Worm (Caenorhabditis elegans) whole organism, L2 larva: ENCODE results near the gene dsc-1.

Experiments
- C34F6.9 ChIP-seq: fragments of 150-350 bp; optimal IDR thresholded peaks from 2 replicates; lab custom pipeline; 2014; ENCODE audit warnings: missing biosample characterization, missing genetic modification characterization
- F13H6.1 ChIP-seq: sonication (generic microtip); optimal IDR thresholded peaks from 2 replicates; lab custom pipeline; 2016; ENCODE audit warnings: missing genetic modification characterization, missing compliant biosample characterization
- R02D3.7 ChIP-seq: fragments of 150-350 bp; optimal IDR thresholded peaks from 2 replicates; lab custom pipeline; 2014; ENCODE audit warnings: missing biosample characterization, missing genetic modification characterization
- Y55F3AM.14 ChIP-seq: fragments of 200-800 bp; sonication (Bioruptor generic); optimal IDR thresholded peaks from 2 replicates; lab custom pipeline; 2018; ENCODE audit warnings: mild to moderate bottlenecking, missing genetic modification characterization, missing compliant biosample characterization
- ZK546.5 ChIP-seq: sonication (generic microtip); optimal IDR thresholded peaks from 2 replicates; lab custom pipeline; 2017; ENCODE audit warnings: missing biosample characterization, missing genetic modification characterization
- alr-1 ChIP-seq: fragments of 150-350 bp; optimal IDR thresholded peaks from 2 replicates; lab custom pipeline; 2014; ENCODE audit warnings: missing biosample characterization, missing genetic modification characterization
- aly-2 ChIP-seq: fragments of 150-350 bp; optimal IDR thresholded peaks from 2 replicates; lab custom pipeline; 2014; ENCODE audit warnings: missing biosample characterization, missing genetic modification characterization
- ama-1 ChIP-seq: fragments of 150-350 bp; optimal IDR thresholded peaks from 2 replicates; lab custom pipeline; 2018; ENCODE audit warnings: inconsistent platforms
- blmp-1 ChIP-seq: sonication (generic microtip); optimal IDR thresholded peaks from 2 replicates; lab custom pipeline; 2017; ENCODE audit warnings: missing genetic modification characterization, mild to moderate bottlenecking, missing compliant biosample characterization, antibody characterized with exemption, moderate library complexity; ENCODE audit not compliant: insufficient read depth
- ceh-16 ChIP-seq: fragments of 150-350 bp; optimal IDR thresholded peaks from 2 replicates; lab custom pipeline; 2014; ENCODE audit warnings: missing biosample characterization, missing genetic modification characterization
- ceh-82 ChIP-seq: fragments of 150-350 bp; optimal IDR thresholded peaks from 2 replicates; lab custom pipeline; 2014; ENCODE audit warnings: missing biosample characterization, missing genetic modification characterization
- crh-2 ChIP-seq: sonication (generic microtip); optimal IDR thresholded peaks from 2 replicates; lab custom pipeline; 2017; ENCODE audit warnings: missing biosample characterization, missing genetic modification characterization
- dmd-4 ChIP-seq: sonication (generic microtip); optimal IDR thresholded peaks from 2 replicates; lab custom pipeline; 2017; ENCODE audit warnings: missing biosample characterization, missing genetic modification characterization
- egl-27 ChIP-seq: sonication (generic microtip); optimal IDR thresholded peaks from 3 replicates; lab custom pipeline; 2017; ENCODE audit warnings: missing biosample characterization, missing genetic modification reagents, missing genetic modification characterization
- elt-1 ChIP-seq: fragments of 150-350 bp; optimal IDR thresholded peaks from 2 replicates; lab custom pipeline; 2014; ENCODE audit warnings: missing biosample characterization, missing genetic modification characterization
- elt-3 ChIP-seq: sonication (generic microtip); optimal IDR thresholded peaks from 2 replicates; lab custom pipeline; 2017; ENCODE audit warnings: missing biosample characterization, missing genetic modification characterization
- fos-1 ChIP-seq: fragments of 150-350 bp; optimal IDR thresholded peaks from 2 replicates; lab custom pipeline; 2014; ENCODE audit warnings: missing biosample characterization, missing genetic modification characterization
- gmeb-1 ChIP-seq: fragments of 150-350 bp; optimal IDR thresholded peaks from 2 replicates; lab custom pipeline; 2014; ENCODE audit warnings: missing biosample characterization, missing genetic modification characterization
- lin-11 ChIP-seq: fragments of 150-350 bp; sonication (generic microtip); optimal IDR thresholded peaks from 2 replicates; lab custom pipeline; 2014; ENCODE audit warnings: missing biosample characterization, missing genetic modification characterization, inconsistent platforms, mixed read lengths
- lin-13 ChIP-seq: fragments of 150-350 bp; optimal IDR thresholded peaks from 2 replicates; lab custom pipeline; 2014; ENCODE audit warnings: missing biosample characterization, missing genetic modification reagents, missing genetic modification characterization
- lin-39 ChIP-seq: fragments of 150-350 bp; optimal IDR thresholded peaks from 2 replicates; lab custom pipeline; 2014; ENCODE audit warnings: missing biosample characterization, missing genetic modification reagents, missing genetic modification characterization
- lsy-2 ChIP-seq, 2 experiments: fragments of 150-350 bp in 1 of 2; sonication (generic microtip) in 1 of 2; optimal IDR thresholded peaks; 2 replicates each; lab custom pipeline; 2014 to 2017; ENCODE audit warnings: missing biosample characterization in 2 of 2, missing genetic modification characterization in 2 of 2
- mab-5 ChIP-seq: fragments of 150-350 bp; optimal IDR thresholded peaks from 2 replicates; lab custom pipeline; 2014; ENCODE audit warnings: missing biosample characterization, missing genetic modification characterization
- mbf-1 ChIP-seq: sonication (generic microtip); optimal IDR thresholded peaks from 2 replicates; lab custom pipeline; 2017; ENCODE audit warnings: missing biosample characterization, missing genetic modification characterization
- mdl-1 ChIP-seq, 2 experiments: fragments of 150-350 bp in 1 of 2; sonication (generic microtip) in 1 of 2; optimal IDR thresholded peaks; 2 replicates each; lab custom pipeline; 2017; ENCODE audit warnings: missing biosample characterization in 2 of 2, missing genetic modification characterization in 2 of 2
- nhr-10 ChIP-seq: sonication (generic microtip); optimal IDR thresholded peaks from 2 replicates; lab custom pipeline; 2017; ENCODE audit warnings: missing biosample characterization, missing genetic modification characterization
- nhr-11 ChIP-seq: fragments of 150-350 bp; optimal IDR thresholded peaks from 2 replicates; lab custom pipeline; 2014; ENCODE audit warnings: missing biosample characterization, missing genetic modification characterization
- nhr-12 ChIP-seq: fragments of 150-350 bp; optimal IDR thresholded peaks from 2 replicates; lab custom pipeline; 2014; ENCODE audit warnings: missing biosample characterization, missing genetic modification characterization
- nhr-129 ChIP-seq: fragments of 150-350 bp; optimal IDR thresholded peaks from 2 replicates; lab custom pipeline; 2014; ENCODE audit warnings: missing biosample characterization, missing genetic modification characterization
- nhr-21 ChIP-seq: fragments of 150-350 bp; optimal IDR thresholded peaks from 2 replicates; lab custom pipeline; 2014; ENCODE audit warnings: missing biosample characterization, missing genetic modification characterization
- nhr-23 ChIP-seq: fragments of 150-350 bp; optimal IDR thresholded peaks from 2 replicates; lab custom pipeline; 2014; ENCODE audit warnings: missing biosample characterization, missing genetic modification reagents, missing genetic modification characterization
- nhr-237 ChIP-seq: fragments of 150-350 bp; optimal IDR thresholded peaks from 2 replicates; lab custom pipeline; 2014; ENCODE audit warnings: missing biosample characterization, missing genetic modification characterization
- nhr-25 ChIP-seq: fragments of 150-350 bp; sonication (generic microtip); optimal IDR thresholded peaks from 3 replicates; lab custom pipeline; 2014; ENCODE audit warnings: missing biosample characterization, missing genetic modification characterization
- nhr-6 ChIP-seq: fragments of 150-350 bp; optimal IDR thresholded peaks from 2 replicates; lab custom pipeline; 2014; ENCODE audit warnings: missing biosample characterization, missing genetic modification characterization
- nhr-77 ChIP-seq: fragments of 150-350 bp; optimal IDR thresholded peaks from 2 replicates; lab custom pipeline; 2014; ENCODE audit warnings: missing biosample characterization, missing genetic modification characterization
- peb-1 ChIP-seq: fragments of 150-350 bp; optimal IDR thresholded peaks from 2 replicates; lab custom pipeline; 2014; ENCODE audit warnings: missing biosample characterization, missing genetic modification characterization
- sem-4 ChIP-seq: fragments of 150-350 bp; optimal IDR thresholded peaks from 2 replicates; lab custom pipeline; 2014; ENCODE audit warnings: missing biosample characterization, missing genetic modification reagents, missing genetic modification characterization
- skn-1 ChIP-seq: sonication (generic microtip); optimal IDR thresholded peaks from 2 replicates; lab custom pipeline; 2017; ENCODE audit warnings: missing biosample characterization, missing genetic modification characterization
- sma-3 ChIP-seq: sonication (generic microtip); optimal IDR thresholded peaks from 2 replicates; lab custom pipeline; 2016; ENCODE audit warnings: missing genetic modification reagents, missing genetic modification characterization, missing compliant biosample characterization
- sma-9 ChIP-seq, 2 experiments: fragments of 150-350 bp in 1 of 2; sonication (generic microtip) in 1 of 2; optimal IDR thresholded peaks; 2 replicates each; lab custom pipeline; 2014 to 2016; ENCODE audit warnings: missing genetic modification characterization in 2 of 2, mild to moderate bottlenecking in 1 of 2, missing biosample characterization in 1 of 2, missing compliant biosample characterization in 1 of 2, missing genetic modification reagents in 1 of 2, moderate library complexity in 1 of 2
- snpc-4 ChIP-seq: fragments of 150-350 bp; optimal IDR thresholded peaks from 2 replicates; lab custom pipeline; 2014; ENCODE audit warnings: missing biosample characterization, missing genetic modification characterization
- unc-39 ChIP-seq: fragments of 150-350 bp; optimal IDR thresholded peaks from 2 replicates; lab custom pipeline; 2014; ENCODE audit warnings: missing biosample characterization, missing genetic modification characterization
- unc-55 ChIP-seq: fragments of 150-350 bp; sonication (generic microtip); optimal IDR thresholded peaks from 3 replicates; lab custom pipeline; 2014; ENCODE audit warnings: missing biosample characterization, missing genetic modification reagents, missing genetic modification characterization
- unc-62 ChIP-seq: fragments of 150-350 bp; optimal IDR thresholded peaks from 2 replicates; lab custom pipeline; 2014; ENCODE audit warnings: missing biosample characterization, missing genetic modification reagents, missing genetic modification characterization
- zag-1 ChIP-seq: fragments of 150-350 bp; optimal IDR thresholded peaks from 2 replicates; lab custom pipeline; 2014; ENCODE audit warnings: missing biosample characterization, missing genetic modification characterization
- ztf-1 ChIP-seq: fragments of 200-800 bp; sonication (Bioruptor generic); conservative IDR thresholded peaks from 2 replicates; pipeline ENCODE4 v1.3.6; 2022; ENCODE audit warnings: missing genetic modification characterization, missing compliant biosample characterization
- ztf-11 ChIP-seq: sonication (generic microtip); optimal IDR thresholded peaks from 2 replicates; lab custom pipeline; 2017; ENCODE audit warnings: missing biosample characterization, missing genetic modification characterization
- ztf-4 ChIP-seq: fragments of 150-350 bp; optimal IDR thresholded peaks from 2 replicates; lab custom pipeline; 2014; ENCODE audit warnings: missing biosample characterization, missing genetic modification characterization

The dsc-1 gene

DNA sequence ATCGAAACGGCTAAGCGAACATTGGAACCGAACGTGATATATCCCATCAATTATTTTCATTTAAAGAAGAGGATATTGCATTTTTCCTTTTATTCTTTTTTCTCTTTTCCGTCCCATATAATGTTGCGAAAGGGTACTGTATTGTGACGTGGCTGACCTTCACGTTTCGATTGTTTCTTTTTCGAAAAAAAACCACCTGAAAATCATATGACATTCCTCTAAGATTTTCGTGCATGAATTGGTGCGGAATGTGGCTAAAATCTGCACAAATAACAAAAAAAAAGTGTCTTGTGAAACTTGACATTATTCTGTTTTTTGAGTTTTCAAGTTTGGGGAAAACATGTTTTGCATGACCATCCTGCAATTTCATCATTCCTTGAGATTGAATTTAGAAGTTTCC, 43.6 kb upstream of the dsc-1 start:
- TF ChIP-seq lin-13 (no peak), sem-4 (tag; lab: Kevin White, UChicago) (no peak), ceh-16 (tag; lab: Kevin White, UChicago) (no peak), ztf-4 (tag; lab: Kevin White, UChicago) (no peak), nhr-11 (tag; lab: Kevin White, UChicago) (no peak)

DNA sequence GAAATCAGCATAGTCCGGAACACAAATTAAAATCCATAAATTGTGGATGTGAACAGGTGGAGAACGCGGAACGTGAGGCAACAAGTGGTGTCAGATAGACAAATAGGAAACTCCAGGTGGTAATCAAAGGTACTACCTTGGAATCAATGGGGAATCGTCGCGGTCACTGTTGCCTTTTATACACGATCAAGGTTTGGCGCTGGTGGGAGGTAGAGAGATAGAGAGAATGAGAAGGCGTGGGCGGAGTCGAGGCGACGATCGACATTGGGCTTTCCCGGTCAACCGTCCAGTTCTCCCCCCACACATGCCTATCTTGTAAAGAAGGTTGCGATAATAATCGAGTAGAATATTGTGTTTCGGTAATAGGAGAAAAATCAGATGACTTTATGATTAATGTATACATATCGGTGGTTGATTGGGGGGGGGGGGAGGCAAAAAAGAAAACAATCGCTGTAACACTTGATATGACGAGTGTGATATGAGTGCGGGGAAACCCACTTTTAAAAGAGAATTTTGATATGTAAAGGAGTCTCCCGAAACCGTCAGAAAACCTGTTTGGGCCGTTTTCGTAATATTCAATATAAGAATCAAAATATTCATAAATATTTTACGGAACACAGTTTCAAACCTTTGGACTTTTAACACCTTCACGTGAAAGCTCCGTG, 43.1 kb upstream of the dsc-1 start, which contains the start of the genes H40L08.8, H40L08.2 and H40L08.7:
TSS of gene H40L08.8 (minus strand) at position 37 of the 665 bp plus-strand sequence.
TSS of gene H40L08.2 (minus strand) at position 148 of the 665 bp plus-strand sequence.
TSS of gene H40L08.7 (minus strand) at position 148 of the 665 bp plus-strand sequence.
- TF ChIP-seq nhr-237 (tag; lab: Kevin White, UChicago) (no peak), unc-39 (tag; lab: Kevin White, UChicago) (no peak), unc-55 (GFP tag; lab: Kevin White, UChicago) (no peak), ama-1 (lab: Kevin White, UChicago) (peak; percentile 90), skn-1 (tag; lab: Kevin White, UChicago) (no peak), peb-1 (no peak), zag-1 (tag; lab: Kevin White, UChicago) (no peak), egl-27 (no peak), dmd-4 (tag; lab: Kevin White, UChicago) (no peak), elt-1 (tag; lab: Kevin White, UChicago) (no peak), snpc-4 (tag; lab: Kevin White, UChicago) (no peak), lin-13 (no peak), nhr-6 (tag; lab: Kevin White, UChicago) (no peak), sma-9 (GFP tag; optimal IDR thresholded peaks at IDR 0.05; lab: Kevin White, UChicago) (peak; percentile 81), sma-9 (tag; optimal IDR thresholded peaks at IDR 0.05; lab: Kevin White, UChicago) (no peak), nhr-23 (tag; lab: Kevin White, UChicago) (no peak), aly-2 (tag; lab: Kevin White, UChicago) (no peak), nhr-21 (tag; lab: Kevin White, UChicago) (peak; percentile 54), mab-5 (tag; lab: Kevin White, UChicago) (no peak), nhr-10 (tag; lab: Kevin White, UChicago) (no peak), ceh-16 (tag; lab: Kevin White, UChicago) (peak; percentile 48), elt-3 (tag; lab: Kevin White, UChicago) (no peak), ZK546.5 (tag; lab: Kevin White, UChicago) (no peak), nhr-12 (tag; lab: Kevin White, UChicago) (no peak), F13H6.1 (tag; lab: Kevin White, UChicago) (peak; percentile 1), ztf-4 (tag; lab: Kevin White, UChicago) (no peak), nhr-77 (tag; lab: Kevin White, UChicago) (no peak), fos-1 (tag; lab: Kevin White, UChicago) (no peak), sem-4 (tag; lab: Kevin White, UChicago) (no peak), unc-62 (GFP tag; lab: Kevin White, UChicago) (no peak), lsy-2 (tag; optimal IDR thresholded peaks at IDR 0.05; lab: Kevin White, UChicago) (peak in 1 of 2 experiments; percentile 4), lin-39 (tag; lab: Kevin White, UChicago) (no peak), nhr-11 (tag; lab: Kevin White, UChicago) (no peak), crh-2 (tag; lab: Kevin White, UChicago) (no peak), Y55F3AM.14 (GFP tag; lab: Kevin White, UChicago) (no peak), mdl-1 (tag; optimal IDR thresholded peaks at IDR 0.05; lab: Kevin White, UChicago) (no peak), C34F6.9 (tag; lab: Kevin White, UChicago) (no peak), lin-11 (tag; lab: Kevin White, UChicago) (no peak), ceh-82 (tag; lab: Kevin White, UChicago) (no peak), alr-1 (no peak), blmp-1 (tag; lab: Kevin White, UChicago) (peak; percentile 67), ztf-11 (no peak), mbf-1 (tag; lab: Kevin White, UChicago) (no peak), ztf-1 (GFP tag; lab: Robert Waterston, UW) (no peak), sma-3 (GFP tag; lab: Kevin White, UChicago) (peak; percentile 57), nhr-129 (tag; lab: Kevin White, UChicago) (peak; percentile 19), R02D3.7 (tag; lab: Kevin White, UChicago) (no peak), gmeb-1 (tag; lab: Kevin White, UChicago) (peak; percentile 5), nhr-25 (tag; lab: Kevin White, UChicago) (peak; percentile 79)
